Fruit fly (Drosophila melanogaster) whole organism, wandering third instar larva: ENCODE data around the gene Smyd3.
A peak's percentile ranks its signal among the peaks of the same experiment; 100 is the strongest.

Experiments
- Abd-B ChIP-seq: fragments of >200 bp; optimal IDR thresholded peaks from 2 replicates; lab custom pipeline; 2017; ENCODE audit warnings: missing biosample characterization, missing genetic modification characterization
- CG32264 ChIP-seq: fragments of 200-800 bp; sonication (Bioruptor generic); optimal IDR thresholded peaks from 2 replicates; lab custom pipeline; 2016; ENCODE audit warnings: missing biosample characterization, missing genetic modification characterization
- CG9705 ChIP-seq: fragments of 200-800 bp; sonication (Bioruptor generic); optimal IDR thresholded peaks from 2 replicates; lab custom pipeline; 2018; ENCODE audit warnings: missing biosample characterization, mild to moderate bottlenecking, missing genetic modification characterization
- CrebA ChIP-seq: fragments of 200-800 bp; sonication (Bioruptor generic); optimal IDR thresholded peaks from 2 replicates; lab custom pipeline; 2016; ENCODE audit warnings: missing biosample characterization, mild to moderate bottlenecking, missing genetic modification characterization, borderline replicate concordance
- Dfd ChIP-seq: fragments of >200 bp; optimal IDR thresholded peaks from 2 replicates; lab custom pipeline; 2017; ENCODE audit warnings: missing biosample characterization, missing genetic modification characterization
- Dif ChIP-seq: fragments of 200-275, 200-300 bp; sonication (Bioruptor generic); optimal IDR thresholded peaks from 2 replicates; lab custom pipeline; 2018; ENCODE audit warnings: missing biosample characterization, missing genetic modification characterization; ENCODE audit not compliant: partially characterized antibody
- GATAd ChIP-seq: sonication (Bioruptor generic); optimal IDR thresholded peaks from 2 replicates; lab custom pipeline; 2016; ENCODE audit warnings: missing biosample characterization, missing genetic modification characterization
- HLH106 ChIP-seq: fragments of 200-800 bp; optimal IDR thresholded peaks from 3 replicates; lab custom pipeline; 2019; ENCODE audit warnings: missing biosample characterization, mild to moderate bottlenecking, missing genetic modification characterization, moderate library complexity
- Hnf4 ChIP-seq: fragments of 200-800 bp; sonication (Bioruptor generic); optimal IDR thresholded peaks from 2 replicates; lab custom pipeline; 2016; ENCODE audit warnings: missing biosample characterization, mild to moderate bottlenecking, missing genetic modification characterization
- Hr78 ChIP-seq: fragments of >200 bp; optimal IDR thresholded peaks from 2 replicates; lab custom pipeline; 2017; ENCODE audit warnings: missing biosample characterization, missing genetic modification characterization
- Hr83 ChIP-seq: fragments of 200-300 bp; sonication (Bioruptor generic); optimal IDR thresholded peaks from 2 replicates; lab custom pipeline; 2016; ENCODE audit warnings: missing biosample characterization, mild to moderate bottlenecking, missing genetic modification characterization, moderate library complexity; ENCODE audit not compliant: poor library complexity, severe bottlenecking
- Jra ChIP-seq: sonication (Bioruptor generic); optimal IDR thresholded peaks from 2 replicates; lab custom pipeline; 2016; ENCODE audit warnings: missing biosample characterization, missing genetic modification characterization
- Mio ChIP-seq: sonication (Bioruptor generic); optimal IDR thresholded peaks from 2 replicates; lab custom pipeline; 2016; ENCODE audit warnings: missing biosample characterization, missing genetic modification characterization
- Myc ChIP-seq: fragments of >200 bp; optimal IDR thresholded peaks from 2 replicates; lab custom pipeline; 2017
- N ChIP-seq: fragments of >200 bp; optimal IDR thresholded peaks from 2 replicates; lab custom pipeline; 2018; ENCODE audit warnings: missing biosample characterization, missing external identifiers, missing genetic modification characterization
- OdsH ChIP-seq: fragments of 200-800 bp; sonication (Bioruptor generic); optimal IDR thresholded peaks from 2 replicates; lab custom pipeline; 2016; ENCODE audit warnings: missing biosample characterization, mild to moderate bottlenecking, missing genetic modification characterization
- Sp1 ChIP-seq: fragments of 200-800 bp; sonication (Bioruptor generic); optimal IDR thresholded peaks from 3 replicates; lab custom pipeline; 2019; ENCODE audit warnings: missing biosample characterization, mild to moderate bottlenecking, missing genetic modification characterization, moderate library complexity
- Vsx2 ChIP-seq: fragments of 200-300, 225-300 bp; sonication (Bioruptor generic); optimal IDR thresholded peaks from 2 replicates; lab custom pipeline; 2018; ENCODE audit warnings: missing biosample characterization, missing genetic modification characterization; ENCODE audit not compliant: partially characterized antibody
- br ChIP-seq: fragments of 200-800 bp; sonication (Bioruptor generic); optimal IDR thresholded peaks from 2 replicates; lab custom pipeline; 2016; ENCODE audit warnings: missing biosample characterization, missing genetic modification characterization
- dmrt93B ChIP-seq: fragments of 200-800 bp; sonication (Bioruptor generic); optimal IDR thresholded peaks from 2 replicates; lab custom pipeline; 2018; ENCODE audit warnings: missing biosample characterization, mild to moderate bottlenecking, missing genetic modification characterization
- dsf ChIP-seq: sonication (Bioruptor generic); optimal IDR thresholded peaks from 2 replicates; lab custom pipeline; 2016; ENCODE audit warnings: missing biosample characterization, missing genetic modification characterization, borderline replicate concordance
- ey ChIP-seq: fragments of 200-800 bp; sonication (Bioruptor generic); optimal IDR thresholded peaks from 2 replicates; lab custom pipeline; 2016; ENCODE audit warnings: missing biosample characterization, missing genetic modification characterization
- foxo ChIP-seq, 2 experiments: fragments of 200-800 bp; sonication (Bioruptor generic); optimal IDR thresholded peaks; 2 replicates in 1 of 2; 3 replicates in 1 of 2; lab custom pipeline; 2016 to 2017; ENCODE audit warnings: missing biosample characterization in 2 of 2, missing genetic modification characterization in 2 of 2
- fru ChIP-seq: fragments of 200-800 bp; sonication (Bioruptor generic); optimal IDR thresholded peaks from 3 replicates; lab custom pipeline; 2016; ENCODE audit warnings: missing biosample characterization, mild to moderate bottlenecking, missing genetic modification characterization
- h ChIP-seq: fragments of 200-800 bp; sonication (Bioruptor generic); optimal IDR thresholded peaks from 3 replicates; lab custom pipeline; 2016; ENCODE audit warnings: missing biosample characterization, mild to moderate bottlenecking, missing genetic modification characterization
- jim ChIP-seq: fragments of 175-275, 200-325 bp; sonication (Bioruptor generic); optimal IDR thresholded peaks from 2 replicates; lab custom pipeline; 2016; ENCODE audit warnings: missing biosample characterization, mild to moderate bottlenecking, missing genetic modification characterization
- lola ChIP-seq: fragments of >200 bp; optimal IDR thresholded peaks from 2 replicates; lab custom pipeline; 2017; ENCODE audit warnings: missing biosample characterization, missing genetic modification characterization
- pan ChIP-seq: fragments of >200 bp; optimal IDR thresholded peaks from 2 replicates; lab custom pipeline; 2017
- psq ChIP-seq: fragments of 200-800 bp; sonication (Bioruptor generic); optimal IDR thresholded peaks from 3 replicates; lab custom pipeline; 2017; ENCODE audit warnings: missing biosample characterization, mild to moderate bottlenecking, missing genetic modification characterization, moderate library complexity
- rgr ChIP-seq: fragments of 200-800 bp; sonication (Bioruptor generic); optimal IDR thresholded peaks from 3 replicates; lab custom pipeline; 2016; ENCODE audit warnings: missing biosample characterization, mild to moderate bottlenecking, missing genetic modification characterization
- sage ChIP-seq: fragments of 200-800 bp; sonication (Bioruptor generic); optimal IDR thresholded peaks from 2 replicates; lab custom pipeline; 2016; ENCODE audit warnings: missing biosample characterization, mild to moderate bottlenecking, missing genetic modification characterization
- sv ChIP-seq: fragments of 200-800 bp; sonication (Bioruptor generic); optimal IDR thresholded peaks from 3 replicates; lab custom pipeline; 2016; ENCODE audit warnings: missing biosample characterization, missing genetic modification characterization
- tai ChIP-seq: sonication (Bioruptor generic); optimal IDR thresholded peaks from 2 replicates; lab custom pipeline; 2016; ENCODE audit warnings: missing biosample characterization, missing genetic modification characterization
- usp ChIP-seq: fragments of >200 bp; optimal IDR thresholded peaks from 2 replicates; lab custom pipeline; 2017; ENCODE audit warnings: missing biosample characterization, missing genetic modification characterization
- woc ChIP-seq: sonication (Bioruptor generic); optimal IDR thresholded peaks from 2 replicates; lab custom pipeline; 2016; ENCODE audit warnings: missing biosample characterization, mild to moderate bottlenecking, missing genetic modification characterization

Smyd3 gene

DNA sequence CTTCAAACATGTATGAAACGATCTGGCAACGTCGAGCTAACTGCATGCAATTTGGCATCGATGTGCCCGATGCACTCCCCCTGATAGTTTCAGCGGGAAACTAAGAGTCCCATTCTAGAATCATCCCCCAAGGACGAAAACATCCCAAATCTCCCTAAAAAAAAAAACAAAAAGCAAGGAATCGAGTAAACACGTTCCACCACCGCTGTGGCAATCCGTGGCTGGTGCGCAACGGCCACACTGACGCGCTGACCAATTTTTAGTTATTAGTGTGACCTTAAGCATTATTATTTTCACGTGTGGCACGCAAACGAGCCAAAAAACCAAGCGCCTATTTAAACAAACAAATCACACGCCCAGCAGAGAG is 23.0 kb downstream of the Smyd3 start, which contains the start of gene wds:
wds (plus strand) TSS at position 265 of the 367 bp plus-strand sequence.
- TF ChIP-seq Hr78 (no peak), sv (GFP tag; lab: Kevin White, UChicago) (no peak), dmrt93B (GFP tag; lab: Kevin White, UChicago) (no peak), fru (GFP tag; lab: Kevin White, UChicago) (no peak), pan (lab: Kevin White, UChicago) (no peak), N (no peak), HLH106 (tag; lab: Kevin White, UChicago) (no peak), OdsH (GFP tag; lab: Kevin White, UChicago) (no peak), Sp1 (GFP tag; lab: Kevin White, UChicago) (no peak), CG9705 (GFP tag; lab: Kevin White, UChicago) (no peak)

DNA sequence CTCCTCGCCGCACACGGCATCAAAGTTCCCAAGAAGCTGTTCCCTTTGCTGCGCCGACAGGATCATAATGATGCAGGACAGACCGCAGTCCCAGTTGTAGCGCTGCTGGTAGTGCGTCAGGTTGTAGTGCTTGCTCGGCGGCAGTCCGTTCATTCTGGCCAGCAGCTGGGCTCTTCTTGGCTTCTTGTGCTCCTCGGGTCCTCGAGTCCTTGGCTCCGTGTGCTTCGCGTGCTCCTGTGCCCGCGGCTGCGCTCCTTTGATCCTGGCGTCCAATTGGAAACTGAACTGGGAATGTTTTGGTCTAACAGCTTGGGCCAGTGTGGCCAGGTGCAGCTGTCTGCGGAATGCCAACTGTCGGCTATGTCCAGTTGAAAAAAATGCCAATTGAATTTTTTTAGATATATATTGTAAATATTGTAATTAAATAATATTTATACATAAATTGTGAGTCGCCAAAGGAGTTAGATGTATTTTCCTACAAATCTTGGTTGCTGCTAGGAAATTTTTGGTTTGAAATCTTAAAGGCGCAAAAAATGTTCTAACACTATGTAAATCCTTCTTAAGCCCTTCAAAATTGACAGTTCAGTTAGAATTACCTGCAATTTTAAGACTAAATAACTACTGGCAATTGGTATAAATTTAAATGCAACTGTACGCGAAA is 23.5 kb downstream of the Smyd3 start, which contains the start of gene CG13760:
CG13760 (minus strand) TSS at position 645 of the 661 bp plus-strand sequence.
- TF ChIP-seq CrebA (GFP tag; lab: Kevin White, UChicago), result no peak
- no peak for TF ChIP-seq Hnf4
- no peak for TF ChIP-seq Hr78
- TF ChIP-seq h, result no peak
- TF ChIP-seq foxo (GFP tag; optimal IDR thresholded peaks at IDR 0.05; lab: Kevin White, UChicago), result peak in 1 of 2 experiments; percentile 13

DNA sequence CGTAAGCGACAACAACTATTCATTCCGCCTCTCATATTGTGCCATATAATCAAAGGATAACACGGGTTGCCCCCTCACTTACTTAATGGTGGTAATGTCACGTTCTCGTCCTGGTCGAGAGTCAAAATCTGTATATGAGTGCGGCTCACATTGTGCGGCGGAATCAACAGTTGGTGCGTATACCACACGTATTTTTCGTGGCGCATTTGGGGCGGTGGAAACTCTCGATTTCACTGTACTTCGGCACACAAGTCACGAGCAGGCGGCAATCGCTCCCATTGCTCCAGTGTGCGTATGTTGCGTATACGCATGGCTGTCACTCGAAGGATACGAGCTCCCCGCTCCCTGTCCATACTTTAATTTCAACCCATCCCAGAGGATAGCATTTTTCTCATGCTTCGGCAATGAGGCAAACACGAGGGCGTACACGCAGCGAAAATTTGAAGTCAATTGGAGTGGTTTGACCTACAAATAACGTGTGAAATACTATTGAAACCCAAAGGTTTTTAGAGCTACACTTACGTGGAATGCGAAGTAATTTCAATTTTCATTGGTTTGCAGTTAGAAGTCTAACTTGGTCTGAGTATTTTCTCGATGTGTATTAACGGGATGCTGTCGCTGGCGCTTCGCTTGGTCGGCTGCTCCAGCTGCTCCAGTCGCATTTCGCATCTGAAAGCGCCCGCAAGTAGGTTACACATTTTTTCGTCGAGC is 26.7 kb downstream of the Smyd3 start:
- TF ChIP-seq Vsx2 (GFP tag; lab: Kevin White, UChicago) (no peak), CrebA (GFP tag; lab: Kevin White, UChicago) (no peak), OdsH (GFP tag; lab: Kevin White, UChicago) (peak; percentile 10), HLH106 (tag; lab: Kevin White, UChicago) (no peak), Hr83 (GFP tag; lab: Kevin White, UChicago) (no peak), jim (GFP tag; lab: Kevin White, UChicago) (no peak), Jra (GFP tag; lab: Kevin White, UChicago) (no peak), foxo (GFP tag; optimal IDR thresholded peaks at IDR 0.05; lab: Kevin White, UChicago) (peak in 1 of 2 experiments; percentile 44), sage (no peak), usp (no peak), pan (lab: Kevin White, UChicago) (no peak), woc (GFP tag; lab: Kevin White, UChicago) (no peak), Dif (no peak), Hnf4 (no peak), dsf (GFP tag; lab: Kevin White, UChicago) (no peak), Myc (lab: Kevin White, UChicago) (no peak), lola (no peak), Hr78 (no peak), GATAd (GFP tag; lab: Kevin White, UChicago) (no peak), Mio (GFP tag; lab: Kevin White, UChicago) (no peak), Abd-B (GFP tag; lab: Kevin White, UChicago) (no peak), ey (GFP tag; lab: Kevin White, UChicago) (peak; percentile 27), psq (GFP tag; lab: Kevin White, UChicago) (peak; percentile 2), fru (GFP tag; lab: Kevin White, UChicago) (peak; percentile 36), N (no peak), br (no peak), sv (GFP tag; lab: Kevin White, UChicago) (peak; percentile 58), Dfd (no peak), CG32264 (GFP tag; lab: Kevin White, UChicago) (no peak), tai (GFP tag; lab: Kevin White, UChicago) (no peak), h (peak; percentile 38), rgr (peak; percentile 19)
